Fruit fly (Drosophila melanogaster) Kc167 (cell line): Measurements from ENCODE around the gene CG2701.

Experiments
- Sin3A ChIP-seq: fragments of >200 bp; optimal IDR thresholded peaks from 2 replicates; lab custom pipeline; 2018; ENCODE audit warnings: missing external identifiers
- h ChIP-seq: fragments of >200 bp; optimal IDR thresholded peaks from 3 replicates; lab custom pipeline; 2018; ENCODE audit warnings: missing external identifiers
- psq ChIP-seq: fragments of >200 bp; optimal IDR thresholded peaks from 2 replicates; lab custom pipeline; 2017; ENCODE audit warnings: missing external identifiers
- ttk ChIP-seq: sonication (Bioruptor generic); optimal IDR thresholded peaks from 2 replicates; lab custom pipeline; 2017; ENCODE audit warnings: missing external identifiers

DNA sequence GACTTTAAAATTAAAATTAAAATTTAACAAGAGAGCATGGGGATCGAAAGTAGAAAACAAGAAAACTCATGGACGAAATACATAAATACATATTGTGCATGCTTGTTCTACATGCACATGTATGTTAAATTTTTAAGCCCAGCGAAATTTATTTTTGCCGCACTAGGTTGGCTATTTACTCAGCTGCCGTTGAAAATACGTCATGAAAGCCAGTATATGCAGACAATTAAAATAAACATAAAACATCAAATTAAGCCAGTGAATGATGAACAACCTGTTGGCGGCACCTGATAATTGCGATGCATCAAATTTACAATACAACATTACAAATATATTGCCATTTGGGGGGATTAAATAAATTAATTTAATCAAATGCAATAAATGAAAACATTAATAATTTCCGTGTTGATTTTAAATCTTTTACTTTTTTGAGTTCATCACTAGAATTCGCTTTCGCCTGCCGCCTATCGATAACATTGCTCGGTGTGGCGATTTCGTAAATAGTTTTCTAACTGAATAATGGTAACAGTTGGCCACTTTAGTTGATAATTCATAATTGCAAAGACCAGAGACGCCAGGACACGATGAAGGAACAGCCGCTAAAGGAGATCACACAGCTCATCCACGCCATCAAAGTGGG is 15.9 kb downstream of the CG2701 start, which contains the start of gene eIF2Bbeta:
- TF ChIP-seq psq (no peak), h (lab: Kevin White, UChicago) (no peak), ttk (lab: Kevin White, UChicago) (no peak), Sin3A (no peak)
